Worm (Caenorhabditis elegans): Measurements from ENCODE around the gene F49C12.3.

F49C12.3 gene

DNA sequence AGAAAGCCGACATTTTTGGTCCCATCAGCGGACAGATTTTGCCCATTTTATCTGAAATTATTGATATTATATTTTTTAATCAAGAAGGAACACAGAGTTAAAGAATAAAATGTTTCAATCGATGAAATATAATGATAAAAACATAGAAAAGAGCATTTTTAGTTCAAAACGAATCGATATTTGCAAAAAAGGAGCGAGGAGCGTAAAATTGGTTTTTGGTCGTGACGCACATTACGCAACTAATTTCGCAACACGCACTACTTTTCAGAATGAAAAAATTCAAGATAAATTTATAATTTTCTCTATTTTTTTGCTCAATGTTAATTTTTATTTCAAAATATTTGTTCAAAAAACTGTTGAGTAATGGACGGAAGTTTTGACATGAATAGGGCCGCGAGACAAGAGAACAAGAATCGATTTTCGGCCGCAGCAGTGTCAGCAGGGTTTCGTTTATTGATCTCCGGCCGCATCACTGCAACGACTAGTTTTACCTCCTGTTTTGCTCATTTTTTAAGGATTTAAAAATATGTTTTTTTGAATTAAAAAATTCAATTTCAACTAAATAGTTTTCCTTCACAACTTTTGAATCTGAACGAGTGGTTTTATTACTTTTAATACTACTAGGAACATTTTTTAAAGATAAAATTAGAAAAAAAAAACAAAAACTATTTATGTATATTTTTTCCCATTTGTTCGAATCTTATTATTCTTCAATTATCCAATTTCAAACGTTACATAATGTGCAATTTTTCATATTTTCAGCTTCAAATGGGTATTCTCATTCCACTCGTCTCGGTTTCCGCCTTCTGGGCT is 21.0 kb downstream of the F49C12.3 start, which contains the start of the genes F49C12.12 and vha-17:
Gene F49C12.12, minus strand, starts transcription at position 51 of the 813 bp plus-strand sequence.
Gene vha-17, plus strand, starts transcription at position 763 of the 813 bp plus-strand sequence.
- TF ChIP-seq che-1 (tag; optimal IDR thresholded peaks at IDR 0.05) (no peak), ceh-14 (tag; optimal IDR thresholded peaks at IDR 0.05) (no peak), ceh-48 (tag; optimal IDR thresholded peaks at IDR 0.05) (peak; percentile 61), C08G9.2 (tag; optimal IDR thresholded peaks at IDR 0.05) (no peak), K02D7.2 (tag; optimal IDR thresholded peaks at IDR 0.05) (no peak)

DNA sequence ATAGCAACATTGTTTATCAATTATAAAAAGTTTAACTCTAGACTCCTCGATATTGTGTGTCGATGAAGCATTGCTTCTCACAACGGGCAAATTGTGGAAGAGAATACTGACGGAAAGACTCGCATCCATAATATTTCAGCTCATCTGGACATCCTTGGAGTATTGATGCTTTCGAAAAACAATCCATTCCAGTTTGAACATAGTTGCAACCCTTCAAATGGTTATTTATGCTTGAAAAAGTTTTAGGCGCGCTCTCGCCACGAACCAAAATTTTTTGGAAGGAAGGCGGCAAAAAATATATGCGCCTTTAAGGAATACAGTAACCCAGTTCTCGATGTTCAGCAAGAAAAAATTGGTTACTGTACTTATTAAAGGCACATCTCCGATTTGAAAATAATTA is 22.3 kb downstream of the F49C12.3 start:
- TF ChIP-seq rnt-1 (tag; optimal IDR thresholded peaks at IDR 0.05): no peak
- TF ChIP-seq ceh-6 (GFP tag; optimal IDR thresholded peaks at IDR 0.05): no peak
- no peak for TF ChIP-seq pat-9 (tag; optimal IDR thresholded peaks at IDR 0.05)
- no peak for TF ChIP-seq npax-4 (tag; optimal IDR thresholded peaks at IDR 0.05)
- no peak for TF ChIP-seq elt-2 (tag; optimal IDR thresholded peaks at IDR 0.05)

DNA sequence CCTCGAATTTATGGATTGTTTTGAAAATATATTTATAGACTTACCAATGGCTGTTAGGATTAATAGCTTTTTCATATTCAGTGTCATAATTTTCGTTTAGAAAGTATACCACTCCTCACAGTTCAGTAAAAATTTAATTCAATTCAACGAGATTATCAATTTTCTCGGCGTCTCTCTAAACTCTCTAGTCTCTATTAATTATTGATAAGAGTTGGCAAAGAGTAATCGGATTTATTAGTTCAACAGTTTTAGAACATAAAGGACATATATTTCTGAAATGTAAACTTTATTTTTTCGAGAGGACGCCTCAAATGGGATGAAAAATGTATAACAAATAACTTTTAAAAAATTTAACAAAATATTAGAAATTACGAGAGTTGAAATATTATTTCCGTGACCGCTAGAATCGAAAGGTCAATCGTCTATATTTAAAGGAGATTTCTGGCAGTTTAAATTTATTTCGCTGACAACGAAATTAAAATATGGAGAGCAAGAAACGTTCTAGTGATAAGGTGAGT is 23.8 kb downstream of the F49C12.3 start, which contains the start of the genes nspg-11 and F49C12.15:
Gene nspg-11, minus strand, starts transcription at position 101 of the 518 bp plus-strand sequence.
Gene F49C12.15, plus strand, starts transcription at position 468 of the 518 bp plus-strand sequence.
- no peak for TF ChIP-seq dve-1 (tag; optimal IDR thresholded peaks at IDR 0.05)
- no peak for TF ChIP-seq F13H6.1 (tag; optimal IDR thresholded peaks at IDR 0.05)
- TF ChIP-seq ceh-22 (tag; optimal IDR thresholded peaks at IDR 0.05): no peak
- no peak for TF ChIP-seq elt-4 (tag; optimal IDR thresholded peaks at IDR 0.05)
- TF ChIP-seq ets-4 (tag; optimal IDR thresholded peaks at IDR 0.05): no peak
- TF ChIP-seq pqm-1 (tag; optimal IDR thresholded peaks at IDR 0.05): no peak
- TF ChIP-seq fkh-6 (tag; optimal IDR thresholded peaks at IDR 0.05): no peak
- TF ChIP-seq elt-2 (tag; optimal IDR thresholded peaks at IDR 0.05): no peak
- no peak for TF ChIP-seq ceh-31 (tag; optimal IDR thresholded peaks at IDR 0.05)
- TF ChIP-seq ceh-30 (tag; optimal IDR thresholded peaks at IDR 0.05): no peak
- no peak for TF ChIP-seq eyg-1 (tag; optimal IDR thresholded peaks at IDR 0.05)
- no peak for TF ChIP-seq nhr-232 (tag; optimal IDR thresholded peaks at IDR 0.05)
- TF ChIP-seq odd-2 (tag; optimal IDR thresholded peaks at IDR 0.05): no peak
- TF ChIP-seq rnt-1 (tag; optimal IDR thresholded peaks at IDR 0.05): no peak
- TF ChIP-seq pros-1 (tag; optimal IDR thresholded peaks at IDR 0.05): no peak
- no peak for TF ChIP-seq unc-55 (GFP tag; optimal IDR thresholded peaks at IDR 0.05)
- TF ChIP-seq ttx-3 (tag; optimal IDR thresholded peaks at IDR 0.05): no peak
- no peak for TF ChIP-seq pat-9 (tag; optimal IDR thresholded peaks at IDR 0.05)
- TF ChIP-seq ceh-34 (tag; optimal IDR thresholded peaks at IDR 0.05): no peak

DNA sequence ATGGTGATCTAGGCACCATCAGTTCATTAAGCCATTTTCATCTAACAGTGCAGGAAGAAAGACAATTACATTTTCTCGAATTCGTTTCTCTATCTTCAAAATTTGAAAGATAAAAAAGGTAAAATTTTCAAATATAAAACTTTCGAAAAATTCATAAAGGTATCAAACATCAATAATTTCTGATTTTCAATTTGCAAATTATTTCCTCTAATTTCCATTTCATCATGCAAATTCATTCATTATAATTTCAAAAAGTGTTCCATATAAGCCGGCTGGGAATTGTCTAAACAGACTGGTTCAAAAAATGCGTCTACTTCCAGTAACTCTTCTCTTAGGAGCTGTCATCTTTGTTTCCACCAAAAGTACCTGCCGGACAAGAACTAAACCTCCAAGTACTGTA is 27.5 kb downstream of the F49C12.3 start, which contains the start of gene clec-183:
Gene clec-183, plus strand, starts transcription at position 301 of the 400 bp plus-strand sequence.
- TF ChIP-seq zip-5 (tag; optimal IDR thresholded peaks at IDR 0.05): no peak
- no peak for TF ChIP-seq sox-4 (tag; optimal IDR thresholded peaks at IDR 0.05)
- TF ChIP-seq ama-1 (optimal IDR thresholded peaks at IDR 0.05): no peak
- no peak for TF ChIP-seq pros-1 (tag; optimal IDR thresholded peaks at IDR 0.05)
- TF ChIP-seq pax-1 (tag; optimal IDR thresholded peaks at IDR 0.05): no peak
- no peak for TF ChIP-seq che-1 (tag; optimal IDR thresholded peaks at IDR 0.05)
- no peak for TF ChIP-seq ceh-31 (tag; optimal IDR thresholded peaks at IDR 0.05)
- no peak for TF ChIP-seq hlh-13 (GFP tag; optimal IDR thresholded peaks at IDR 0.05)
- no peak for TF ChIP-seq odd-2 (tag; optimal IDR thresholded peaks at IDR 0.05)
- TF ChIP-seq nhr-232 (tag; optimal IDR thresholded peaks at IDR 0.05): no peak
- TF ChIP-seq C08G9.2 (tag; optimal IDR thresholded peaks at IDR 0.05): no peak
- TF ChIP-seq gmeb-2 (tag; optimal IDR thresholded peaks at IDR 0.05): no peak
- no peak for TF ChIP-seq mec-3 (tag; optimal IDR thresholded peaks at IDR 0.05; ENCODE audit: borderline replicate concordance)
- TF ChIP-seq unc-55 (GFP tag; optimal IDR thresholded peaks at IDR 0.05): no peak

DNA sequence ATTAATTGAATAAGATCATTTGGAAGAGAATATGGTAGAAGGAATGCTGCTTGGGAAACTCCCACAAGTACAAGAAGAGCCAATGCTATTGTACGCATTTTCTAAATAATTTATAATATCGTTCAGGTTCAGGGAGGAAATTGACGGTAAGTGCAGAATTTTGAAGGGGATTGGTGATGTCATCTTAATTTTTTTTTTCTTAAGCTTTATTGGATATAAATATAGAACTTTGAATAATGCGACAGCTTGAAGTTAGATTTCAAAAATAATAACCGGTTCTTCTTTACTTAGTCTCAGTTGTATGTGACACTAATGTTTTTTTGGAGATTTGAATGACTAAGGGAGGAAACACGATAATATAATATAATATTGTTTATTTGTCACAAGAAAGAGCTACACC is 30.5 kb downstream of the F49C12.3 start, which contains the start of gene nspg-7.1:
Gene nspg-7.1, minus strand, starts transcription at position 101 of the 400 bp plus-strand sequence.
- no peak for TF ChIP-seq gmeb-2 (tag; optimal IDR thresholded peaks at IDR 0.05)
- TF ChIP-seq ama-1 (optimal IDR thresholded peaks at IDR 0.05): no peak
- no peak for TF ChIP-seq pqm-1 (tag; optimal IDR thresholded peaks at IDR 0.05)
- no peak for TF ChIP-seq che-1 (tag; optimal IDR thresholded peaks at IDR 0.05)
- no peak for TF ChIP-seq fkh-6 (tag; optimal IDR thresholded peaks at IDR 0.05)
- no peak for TF ChIP-seq dve-1 (tag; optimal IDR thresholded peaks at IDR 0.05)
- no peak for TF ChIP-seq tbx-2 (tag; optimal IDR thresholded peaks at IDR 0.05)
- TF ChIP-seq ttx-3 (tag; optimal IDR thresholded peaks at IDR 0.05): no peak
- no peak for TF ChIP-seq ceh-31 (tag; optimal IDR thresholded peaks at IDR 0.05)
- TF ChIP-seq ceh-48 (tag; optimal IDR thresholded peaks at IDR 0.05): no peak
- no peak for TF ChIP-seq fax-1 (tag; optimal IDR thresholded peaks at IDR 0.05)

Measured in whole organism, late embryonic.